Worm (Caenorhabditis elegans): ENCODE results near the gene best-7.

DNA sequence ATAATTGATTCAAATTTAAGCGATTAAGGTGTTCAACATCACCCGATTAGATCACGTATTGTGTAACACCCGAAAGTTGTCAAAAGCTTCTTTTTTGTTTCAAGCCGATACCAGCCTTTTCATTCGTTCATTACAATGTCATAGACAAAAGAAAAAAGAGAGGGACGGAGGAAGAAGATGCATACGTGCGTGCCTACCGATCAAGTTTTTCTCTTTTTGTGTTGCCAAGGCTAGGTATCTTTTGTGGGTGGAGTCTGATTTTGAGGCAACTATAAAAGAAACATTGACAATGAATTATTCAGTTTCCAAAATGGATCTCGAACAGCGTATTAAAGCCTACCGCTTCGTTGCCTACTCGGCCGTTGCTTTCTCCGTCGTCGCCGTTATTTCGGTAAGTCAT is 4.9 kb downstream of the best-7 start, which contains the start of gene col-125:
- TF ChIP-seq unc-62 (GFP tag; optimal IDR thresholded peaks at IDR 0.05): no peak
- TF ChIP-seq ztf-11 (tag; optimal IDR thresholded peaks at IDR 0.05): no peak

Data from whole organism, mixed stage, embryonic.